Worm (Caenorhabditis elegans) whole organism, L3 larva: ENCODE results near the gene K09F6.3.

Experiments used
- ama-1 ChIP-seq: fragments of 150-350 bp; optimal IDR thresholded peaks from 2 replicates; lab custom pipeline; 2018
- ceh-82 ChIP-seq: fragments of 150-350 bp; optimal IDR thresholded peaks from 2 replicates; lab custom pipeline; 2014; ENCODE audit warnings: missing biosample characterization, missing genetic modification characterization
- ceh-9 ChIP-seq: sonication (generic microtip); optimal IDR thresholded peaks from 2 replicates; lab custom pipeline; 2018; ENCODE audit warnings: missing biosample characterization, missing genetic modification characterization
- daf-12 ChIP-seq: fragments of 150-350 bp; optimal IDR thresholded peaks from 2 replicates; lab custom pipeline; 2014; ENCODE audit warnings: missing biosample characterization, missing genetic modification reagents, missing genetic modification characterization
- egl-5 ChIP-seq: fragments of 150-350 bp; optimal IDR thresholded peaks from 2 replicates; lab custom pipeline; 2017; ENCODE audit warnings: missing biosample characterization, missing genetic modification reagents, missing genetic modification characterization, inconsistent platforms
- elt-2 ChIP-seq: sonication (generic microtip); optimal IDR thresholded peaks from 2 replicates; lab custom pipeline; 2016; ENCODE audit warnings: missing genetic modification reagents, mild to moderate bottlenecking, missing genetic modification characterization, missing compliant biosample characterization
- elt-3 ChIP-seq, 3 experiments: fragments of 150-350 bp in 1 of 3; sonication (generic microtip) in 2 of 3; optimal IDR thresholded peaks; 2 replicates in 2 of 3; 4 replicates in 1 of 3; lab custom pipeline; 2014 to 2017; ENCODE audit warnings: missing biosample characterization in 3 of 3, missing genetic modification characterization in 3 of 3
- eor-1 ChIP-seq, 2 experiments: fragments of 150-350 bp; optimal IDR thresholded peaks; 2 replicates each; lab custom pipeline; 2014 to 2018; ENCODE audit warnings: missing biosample characterization in 2 of 2, missing genetic modification characterization in 2 of 2
- fkh-2 ChIP-seq: fragments of 150-350 bp; optimal IDR thresholded peaks from 2 replicates; lab custom pipeline; 2014; ENCODE audit warnings: missing biosample characterization, missing genetic modification reagents, missing genetic modification characterization
- fos-1 ChIP-seq: fragments of 150-350 bp; optimal IDR thresholded peaks from 2 replicates; lab custom pipeline; 2014; ENCODE audit warnings: missing biosample characterization, missing genetic modification characterization
- hmg-11 ChIP-seq: sonication (generic microtip); optimal IDR thresholded peaks from 2 replicates; lab custom pipeline; 2016; ENCODE audit warnings: missing genetic modification characterization, missing compliant biosample characterization
- jun-1 ChIP-seq: fragments of 150-350 bp; optimal IDR thresholded peaks from 2 replicates; lab custom pipeline; 2014; ENCODE audit warnings: missing biosample characterization, missing genetic modification reagents, missing genetic modification characterization
- lin-15B ChIP-seq: fragments of 150-350 bp; optimal IDR thresholded peaks from 2 replicates; lab custom pipeline; 2014; ENCODE audit warnings: missing biosample characterization, missing genetic modification characterization
- lin-39 ChIP-seq: fragments of 150-350 bp; optimal IDR thresholded peaks from 2 replicates; lab custom pipeline; 2018; ENCODE audit warnings: missing biosample characterization, missing genetic modification reagents, missing genetic modification characterization
- lsy-12 ChIP-seq: sonication (generic microtip); optimal IDR thresholded peaks from 2 replicates; lab custom pipeline; 2016; ENCODE audit warnings: mild to moderate bottlenecking, missing genetic modification characterization, missing compliant biosample characterization
- mdl-1 ChIP-seq: fragments of 150-350 bp; optimal IDR thresholded peaks from 2 replicates; lab custom pipeline; 2014; ENCODE audit warnings: missing biosample characterization, missing genetic modification characterization
- mml-1 ChIP-seq: fragments of 150-350 bp; sonication (generic microtip); optimal IDR thresholded peaks from 3 replicates; lab custom pipeline; 2014; ENCODE audit warnings: missing biosample characterization, missing genetic modification characterization
- nfya-1 ChIP-seq: sonication (generic microtip); optimal IDR thresholded peaks from 2 replicates; lab custom pipeline; 2017; ENCODE audit warnings: missing genetic modification characterization, mild to moderate bottlenecking, missing compliant biosample characterization, antibody characterized with exemption, moderate library complexity; ENCODE audit not compliant: insufficient read depth
- nhr-11 ChIP-seq: fragments of 150-350 bp; optimal IDR thresholded peaks from 2 replicates; lab custom pipeline; 2014; ENCODE audit warnings: missing biosample characterization, missing genetic modification characterization
- nhr-12 ChIP-seq: fragments of 150-350 bp; optimal IDR thresholded peaks from 2 replicates; lab custom pipeline; 2014; ENCODE audit warnings: missing biosample characterization, missing genetic modification characterization
- nhr-237 ChIP-seq: fragments of 150-350 bp; optimal IDR thresholded peaks from 2 replicates; lab custom pipeline; 2014; ENCODE audit warnings: missing biosample characterization, missing genetic modification characterization
- nhr-25 ChIP-seq: sonication (generic microtip); optimal IDR thresholded peaks from 2 replicates; lab custom pipeline; 2017; ENCODE audit warnings: missing biosample characterization, missing genetic modification characterization
- nhr-28 ChIP-seq: fragments of 150-350 bp; optimal IDR thresholded peaks from 2 replicates; lab custom pipeline; 2014; ENCODE audit warnings: missing biosample characterization, missing genetic modification characterization
- nhr-43 ChIP-seq: sonication (generic microtip); optimal IDR thresholded peaks from 2 replicates; lab custom pipeline; 2016; ENCODE audit warnings: mild to moderate bottlenecking, missing genetic modification characterization, missing compliant biosample characterization; ENCODE audit not compliant: poor library complexity, severe bottlenecking
- nhr-76 ChIP-seq: fragments of 150-350 bp; sonication (generic microtip); optimal IDR thresholded peaks from 5 replicates; lab custom pipeline; 2014; ENCODE audit warnings: missing biosample characterization, missing genetic modification characterization
- nhr-77 ChIP-seq: fragments of 150-350 bp; optimal IDR thresholded peaks from 2 replicates; lab custom pipeline; 2014; ENCODE audit warnings: missing biosample characterization, missing genetic modification characterization
- pha-4 ChIP-seq: fragments of 150-350 bp; optimal IDR thresholded peaks from 2 replicates; lab custom pipeline; 2014; ENCODE audit warnings: missing biosample characterization, missing genetic modification reagents, missing genetic modification characterization
- sea-2 ChIP-seq: fragments of 150-350 bp; sonication (generic microtip); optimal IDR thresholded peaks from 4 replicates; lab custom pipeline; 2014; ENCODE audit warnings: missing biosample characterization, missing genetic modification reagents, missing genetic modification characterization
- skn-1 ChIP-seq: fragments of 150-350 bp; optimal IDR thresholded peaks from 2 replicates; lab custom pipeline; 2014; ENCODE audit warnings: missing biosample characterization, missing genetic modification characterization
- snpc-4 ChIP-seq: fragments of 150-350 bp; optimal IDR thresholded peaks from 2 replicates; lab custom pipeline; 2014; ENCODE audit warnings: missing biosample characterization, missing genetic modification characterization
- tbx-2 ChIP-seq: sonication (generic microtip); optimal IDR thresholded peaks from 2 replicates; lab custom pipeline; 2016; ENCODE audit warnings: mild to moderate bottlenecking, missing genetic modification characterization, missing compliant biosample characterization
- unc-39 ChIP-seq: sonication (generic microtip); optimal IDR thresholded peaks from 4 replicates; lab custom pipeline; 2017; ENCODE audit warnings: missing biosample characterization, missing genetic modification characterization
- zag-1 ChIP-seq: fragments of 150-350 bp; optimal IDR thresholded peaks from 2 replicates; lab custom pipeline; 2014; ENCODE audit warnings: missing biosample characterization, missing genetic modification characterization
- ztf-11 ChIP-seq: fragments of 150-350 bp; optimal IDR thresholded peaks from 2 replicates; lab custom pipeline; 2014; ENCODE audit warnings: missing biosample characterization, missing genetic modification characterization
- ztf-4 ChIP-seq: fragments of 150-350 bp; optimal IDR thresholded peaks from 2 replicates; lab custom pipeline; 2014; ENCODE audit warnings: missing biosample characterization, missing genetic modification characterization

Gene K09F6.3

ce11 chrII:2216940-2217664 lies 37.9 kb upstream of the K09F6.3 start:
- TF ChIP-seq sea-2 (GFP tag; lab: Kevin White, UChicago) = no peak
- no peak for TF ChIP-seq unc-39 (tag; lab: Kevin White, UChicago)
- TF ChIP-seq snpc-4 (tag; lab: Kevin White, UChicago) = no peak
- TF ChIP-seq ceh-82 (tag; lab: Kevin White, UChicago) = no peak
- TF ChIP-seq fos-1 (tag; lab: Kevin White, UChicago) = no peak
- no peak for TF ChIP-seq ztf-4 (tag; lab: Kevin White, UChicago)
- TF ChIP-seq egl-5 (tag; lab: Kevin White, UChicago) = no peak
- no peak for TF ChIP-seq nhr-11 (tag; lab: Kevin White, UChicago)
- no peak for TF ChIP-seq ceh-9
- no peak for TF ChIP-seq lin-15B (tag; lab: Kevin White, UChicago)
- TF ChIP-seq eor-1 (tag; optimal IDR thresholded peaks at IDR 0.05; lab: Kevin White, UChicago) = no peak
- TF ChIP-seq nhr-25 (tag; lab: Kevin White, UChicago) = no peak
- no peak for TF ChIP-seq mml-1 (tag; lab: Kevin White, UChicago)
- TF ChIP-seq ama-1 (lab: Kevin White, UChicago) = no peak
- TF ChIP-seq fkh-2 (tag; lab: Kevin White, UChicago) = no peak
- TF ChIP-seq nhr-77 = no peak
- no peak for TF ChIP-seq daf-12 (tag; lab: Kevin White, UChicago)

DNA sequence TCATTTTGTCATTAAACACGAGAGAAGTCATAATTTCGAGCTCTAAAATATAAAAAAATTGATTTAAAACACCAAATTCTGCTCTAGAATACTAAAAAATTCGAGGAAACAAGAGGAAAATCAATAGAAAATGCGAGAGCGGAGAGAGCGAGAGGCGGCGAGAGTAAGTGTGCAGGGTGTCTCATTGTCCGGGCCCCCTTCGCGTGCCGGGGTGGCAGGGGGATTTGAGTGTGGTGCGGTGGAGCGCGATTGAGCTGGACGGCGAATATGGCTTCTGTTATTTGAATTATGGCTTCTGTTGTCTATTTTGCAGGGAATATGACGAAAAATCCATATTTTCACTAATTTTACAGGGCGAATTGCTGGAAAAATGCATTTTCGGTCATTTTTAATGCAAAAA lies 35.1 kb upstream of the K09F6.3 start, which contains the start of gene Y59C2A.3:
Gene Y59C2A.3 (minus strand): TSS at position 42 of the 400 bp plus-strand sequence.
- TF ChIP-seq eor-1 (tag; optimal IDR thresholded peaks at IDR 0.05; lab: Kevin White, UChicago) = no peak
- peak; percentile 83 for TF ChIP-seq lin-39 (tag; lab: Kevin White, UChicago)
- no peak for TF ChIP-seq nhr-25 (tag; lab: Kevin White, UChicago)
- TF ChIP-seq nhr-11 (tag; lab: Kevin White, UChicago) = no peak
- peak; percentile 68 for TF ChIP-seq lin-15B (tag; lab: Kevin White, UChicago)
- TF ChIP-seq lsy-12 (tag; lab: Kevin White, UChicago) = no peak
- TF ChIP-seq jun-1 (tag; lab: Kevin White, UChicago) = no peak
- no peak for TF ChIP-seq fos-1 (tag; lab: Kevin White, UChicago)
- TF ChIP-seq nfya-1 (tag; lab: Kevin White, UChicago) = peak; percentile 68
- TF ChIP-seq snpc-4 (tag; lab: Kevin White, UChicago) = peak; percentile 56
- no peak for TF ChIP-seq nhr-12 (tag; lab: Kevin White, UChicago)
- no peak for TF ChIP-seq mml-1 (tag; lab: Kevin White, UChicago)
- TF ChIP-seq hmg-11 (tag; lab: Kevin White, UChicago) = peak; percentile 61
- no peak for TF ChIP-seq elt-2 (tag; lab: Kevin White, UChicago)
- peak; percentile 40 for TF ChIP-seq pha-4
- TF ChIP-seq ama-1 (lab: Kevin White, UChicago) = no peak
- TF ChIP-seq nhr-43 (tag; lab: Kevin White, UChicago) = no peak
- TF ChIP-seq elt-3 (tag; optimal IDR thresholded peaks at IDR 0.05; lab: Kevin White, UChicago) = no peak
- no peak for TF ChIP-seq ztf-11
- no peak for TF ChIP-seq nhr-28 (tag; lab: Kevin White, UChicago)
- TF ChIP-seq ceh-82 (tag; lab: Kevin White, UChicago) = no peak
- TF ChIP-seq tbx-2 (tag; lab: Kevin White, UChicago) = no peak
- no peak for TF ChIP-seq nhr-237 (tag; lab: Kevin White, UChicago)
- TF ChIP-seq mdl-1 (tag; lab: Kevin White, UChicago) = no peak
- TF ChIP-seq skn-1 = no peak

ce11 chrII:2221196-2221896 lies 33.6 kb upstream of the K09F6.3 start:
- no peak for TF ChIP-seq nhr-76 (tag; lab: Kevin White, UChicago)

DNA sequence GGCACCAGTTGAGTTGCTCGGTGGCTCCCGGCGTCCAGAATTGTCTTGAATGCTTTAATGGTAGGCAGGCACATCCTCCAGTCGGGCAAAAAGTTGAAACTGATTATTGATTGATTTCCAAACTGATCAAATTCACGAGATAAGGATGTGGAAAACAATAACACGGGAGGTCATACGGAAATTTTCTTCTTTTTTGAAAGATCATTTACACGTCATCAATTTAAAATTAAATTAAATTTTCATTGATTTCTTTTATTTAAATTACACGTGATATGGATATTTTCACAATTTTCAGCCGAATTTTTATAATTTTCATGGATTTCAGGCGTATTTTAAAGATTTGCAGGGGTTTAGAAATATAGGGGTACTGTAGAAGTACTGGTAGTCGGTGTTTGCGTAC lies 31.5 kb upstream of the K09F6.3 start, which contains the start of gene cbs-2:
Gene cbs-2 (minus strand): TSS at position 101 of the 400 bp plus-strand sequence.
- TF ChIP-seq mml-1 (tag; lab: Kevin White, UChicago) = no peak
- TF ChIP-seq egl-5 (tag; lab: Kevin White, UChicago) = no peak
- TF ChIP-seq zag-1 = no peak
- TF ChIP-seq ceh-82 (tag; lab: Kevin White, UChicago) = no peak
